Worm (Caenorhabditis elegans) whole organism, L2 larva: Measurements from ENCODE around the gene C33D9.8.

ENCODE experiments used
- aly-2 ChIP-seq: fragments of 150-350 bp; optimal IDR thresholded peaks from 2 replicates; lab custom pipeline; 2014; ENCODE audit warnings: missing biosample characterization, missing genetic modification characterization
- ama-1 ChIP-seq: fragments of 150-350 bp; optimal IDR thresholded peaks from 2 replicates; lab custom pipeline; 2018; ENCODE audit warnings: inconsistent platforms
- elt-1 ChIP-seq: fragments of 150-350 bp; optimal IDR thresholded peaks from 2 replicates; lab custom pipeline; 2014; ENCODE audit warnings: missing biosample characterization, missing genetic modification characterization
- lin-13 ChIP-seq: fragments of 150-350 bp; optimal IDR thresholded peaks from 2 replicates; lab custom pipeline; 2014; ENCODE audit warnings: missing biosample characterization, missing genetic modification reagents, missing genetic modification characterization
- lin-39 ChIP-seq: fragments of 150-350 bp; optimal IDR thresholded peaks from 2 replicates; lab custom pipeline; 2014; ENCODE audit warnings: missing biosample characterization, missing genetic modification reagents, missing genetic modification characterization
- nhr-12 ChIP-seq: fragments of 150-350 bp; optimal IDR thresholded peaks from 2 replicates; lab custom pipeline; 2014; ENCODE audit warnings: missing biosample characterization, missing genetic modification characterization
- nhr-237 ChIP-seq: fragments of 150-350 bp; optimal IDR thresholded peaks from 2 replicates; lab custom pipeline; 2014; ENCODE audit warnings: missing biosample characterization, missing genetic modification characterization
- nhr-77 ChIP-seq: fragments of 150-350 bp; optimal IDR thresholded peaks from 2 replicates; lab custom pipeline; 2014; ENCODE audit warnings: missing biosample characterization, missing genetic modification characterization
- sma-3 ChIP-seq: sonication (generic microtip); optimal IDR thresholded peaks from 2 replicates; lab custom pipeline; 2016; ENCODE audit warnings: missing genetic modification reagents, missing genetic modification characterization, missing compliant biosample characterization
- ztf-11 ChIP-seq: sonication (generic microtip); optimal IDR thresholded peaks from 2 replicates; lab custom pipeline; 2017; ENCODE audit warnings: missing biosample characterization, missing genetic modification characterization

ce11 chrIV:8772800-8773256 lies 13.7 kb downstream of the C33D9.8 start, which contains the start of gene F20C5.6:
- TF ChIP-seq nhr-237 (no peak), nhr-12 (tag; lab: Kevin White, UChicago) (no peak), aly-2 (no peak), ztf-11 (tag; lab: Kevin White, UChicago) (no peak), nhr-77 (no peak), lin-39 (tag; lab: Kevin White, UChicago) (no peak), elt-1 (tag; lab: Kevin White, UChicago) (no peak), lin-13 (GFP tag; lab: Kevin White, UChicago) (no peak), sma-3 (GFP tag; lab: Kevin White, UChicago) (no peak), ama-1 (lab: Kevin White, UChicago) (no peak)
